Fruit fly (Drosophila melanogaster) whole organism, pupa: ENCODE data around the gene beta-Spec.

Experiments
- CG10348 ChIP-seq: fragments of 200-800 bp; sonication (Bioruptor generic); IDR thresholded peaks from 2 replicates; pipeline ENCODE4 v1.3.6; 2022; ENCODE audit warnings: missing biosample characterization, missing genetic modification characterization
- CG13204 ChIP-seq: fragments of 200-800 bp; sonication (Bioruptor generic); optimal IDR thresholded peaks from 2 replicates; lab custom pipeline; 2018; ENCODE audit warnings: missing biosample characterization, mild to moderate bottlenecking, missing genetic modification characterization, moderate library complexity
- CG14655 ChIP-seq: fragments of 200-800 bp; sonication (Bioruptor generic); optimal IDR thresholded peaks from 3 replicates; lab custom pipeline; 2017; ENCODE audit warnings: mild to moderate bottlenecking, missing biosample characterization, missing genetic modification reagents, missing genetic modification characterization
- CG8301 ChIP-seq: fragments of 200-800 bp; sonication (Bioruptor generic); optimal IDR thresholded peaks from 2 replicates; lab custom pipeline; 2018; ENCODE audit warnings: missing biosample characterization, mild to moderate bottlenecking, missing genetic modification characterization
- D1 ChIP-seq: fragments of 200-800 bp; sonication (Bioruptor generic); optimal IDR thresholded peaks from 2 replicates; lab custom pipeline; 2018; ENCODE audit warnings: missing biosample characterization, mild to moderate bottlenecking, missing genetic modification characterization, moderate library complexity
- EcR ChIP-seq: fragments of 200-800 bp; sonication (Bioruptor generic); optimal IDR thresholded peaks from 3 replicates; lab custom pipeline; 2019; ENCODE audit warnings: missing biosample characterization, missing genetic modification characterization, mild to moderate bottlenecking, moderate library complexity, missing genetic modification reagents
- Pif1A ChIP-seq: fragments of 200-800 bp; sonication (Bioruptor generic); optimal IDR thresholded peaks from 3 replicates; lab custom pipeline; 2016; ENCODE audit warnings: missing biosample characterization, missing genetic modification characterization
- Pif1B ChIP-seq: fragments of 200-800 bp; sonication (Bioruptor generic); optimal IDR thresholded peaks from 3 replicates; lab custom pipeline; 2016; ENCODE audit warnings: missing biosample characterization, missing genetic modification characterization
- Snoo ChIP-seq: fragments of 200-800 bp; sonication (Bioruptor generic); optimal IDR thresholded peaks from 3 replicates; lab custom pipeline; 2017; ENCODE audit warnings: missing biosample characterization, mild to moderate bottlenecking, missing genetic modification characterization, inconsistent platforms
- fd96Ca ChIP-seq: fragments of 200-800 bp; sonication (Bioruptor generic); IDR thresholded peaks from 3 replicates; pipeline ENCODE4 v1.3.6; 2022; ENCODE audit warnings: missing biosample characterization, missing genetic modification characterization
- rn ChIP-seq: fragments of 200-800 bp; sonication (Bioruptor generic); IDR thresholded peaks from 2 replicates; pipeline ENCODE4 v1.3.6; 2022; ENCODE audit warnings: missing biosample characterization, missing genetic modification characterization

dm6 chrX:17711916-17712315 lies 54.7 kb downstream of the beta-Spec start:
- TF ChIP-seq fd96Ca (GFP tag; lab: Robert Waterston, UW): no peak
- TF ChIP-seq rn (GFP tag; lab: Robert Waterston, UW): no peak
- no peak for TF ChIP-seq Pif1A (GFP tag; lab: Kevin White, UChicago)
- TF ChIP-seq D1 (tag; lab: Kevin White, UChicago): no peak
- TF ChIP-seq CG14655 (GFP tag; lab: Kevin White, UChicago): no peak
- TF ChIP-seq EcR: no peak
- TF ChIP-seq CG8301 (tag; lab: Kevin White, UChicago): no peak
- TF ChIP-seq CG13204 (GFP tag; lab: Kevin White, UChicago): no peak
- no peak for TF ChIP-seq CG10348 (GFP tag; lab: Robert Waterston, UW)
- no peak for TF ChIP-seq Pif1B
- no peak for TF ChIP-seq Snoo (tag; lab: Kevin White, UChicago)
